Worm (Caenorhabditis elegans) whole organism, L4 larva: Measurements from ENCODE around the gene Y57G11C.41.

Experiments used
- aly-2 ChIP-seq: sonication (generic microtip); optimal IDR thresholded peaks from 2 replicates; lab custom pipeline; 2018; ENCODE audit warnings: missing biosample characterization, missing genetic modification characterization
- egl-27 ChIP-seq: sonication (generic microtip); optimal IDR thresholded peaks from 3 replicates; lab custom pipeline; 2017; ENCODE audit warnings: missing biosample characterization, missing genetic modification reagents, missing genetic modification characterization

DNA sequence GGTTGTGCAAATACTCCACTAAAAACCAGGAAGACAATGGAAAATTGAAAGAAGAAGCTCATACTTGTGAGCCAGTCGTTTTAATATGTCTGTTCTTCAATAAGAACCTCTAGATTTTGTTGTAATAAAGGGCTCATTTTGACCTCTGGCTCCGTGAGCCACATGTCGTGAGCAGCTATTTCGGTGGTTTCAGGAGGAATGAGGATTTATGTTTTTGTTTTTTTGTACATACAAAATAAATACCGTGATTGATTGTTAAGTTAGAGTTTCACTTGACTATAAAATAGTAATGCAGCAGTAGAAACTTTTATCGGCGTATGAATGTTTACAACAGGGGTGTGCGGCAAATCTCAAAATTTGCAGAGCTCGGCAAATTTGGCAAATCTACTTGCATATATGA lies 2.0 kb downstream of the Y57G11C.41 start, which contains the start of gene Y57G11C.40:
- no peak for TF ChIP-seq aly-2
- no peak for TF ChIP-seq egl-27
